Worm (Caenorhabditis elegans): ENCODE measurements around the gene urm-1.
A peak's percentile ranks its signal among the peaks of the same experiment; 100 is the strongest.

Gene urm-1

DNA sequence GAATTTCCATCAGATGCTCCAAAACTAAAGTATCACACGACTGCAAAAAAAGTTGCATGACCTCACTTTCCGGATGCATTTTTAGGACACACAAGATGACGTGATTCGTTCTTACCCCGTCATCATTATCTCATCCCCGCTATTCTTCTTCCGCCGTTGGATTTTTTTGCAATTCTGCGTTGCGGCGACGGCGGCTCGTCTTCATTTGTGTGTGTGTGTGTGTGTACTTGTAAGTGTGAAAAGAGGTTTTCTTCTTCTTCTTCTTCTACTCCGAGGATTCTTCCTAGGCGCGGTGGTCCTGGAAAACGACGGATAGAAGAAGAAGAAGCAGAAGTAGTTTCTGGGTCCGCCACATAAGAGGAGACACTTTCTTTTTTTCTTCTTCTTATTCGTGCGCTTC is 10.5 kb downstream of the urm-1 start:
- TF ChIP-seq lin-39 (tag; optimal IDR thresholded peaks at IDR 0.05) (no peak), nhr-11 (tag; optimal IDR thresholded peaks at IDR 0.05) (no peak), efl-1 (optimal IDR thresholded peaks at IDR 0.05) (no peak), efl-1 (GFP tag; optimal IDR thresholded peaks at IDR 0.05 in 1 of 2) (peak in 1 of 2 experiments; percentile 84), ceh-90 (tag; optimal IDR thresholded peaks at IDR 0.05) (no peak), fkh-10 (GFP tag; optimal IDR thresholded peaks at IDR 0.05) (peak; percentile 41), lin-14 (GFP tag; optimal IDR thresholded peaks at IDR 0.05) (peak; percentile 62), unc-86 (tag; optimal IDR thresholded peaks at IDR 0.05) (peak; percentile 18), irx-1 (tag; optimal IDR thresholded peaks at IDR 0.05) (no peak)

DNA sequence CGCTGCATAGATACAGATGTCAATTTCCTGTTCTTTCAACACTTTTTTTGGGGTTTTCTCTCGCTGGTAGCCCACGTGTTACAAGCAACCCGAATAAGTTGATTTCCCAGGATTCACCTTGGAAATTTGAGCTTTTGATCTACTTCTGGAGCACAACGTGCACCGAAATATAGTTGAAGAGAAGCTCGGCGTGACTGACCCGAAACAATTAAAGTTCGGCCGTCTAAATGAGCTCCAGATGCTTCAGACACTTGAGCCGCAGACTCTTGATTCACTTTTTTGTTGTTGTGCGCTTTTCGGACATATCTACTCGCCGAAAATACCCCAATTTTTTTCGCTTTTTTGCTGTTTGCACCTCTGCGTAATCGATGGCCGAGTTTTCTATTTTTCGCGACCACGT is 13.6 kb downstream of the urm-1 start:
- TF ChIP-seq dsc-1 (tag; optimal IDR thresholded peaks at IDR 0.05) (peak; percentile 80), nhr-71 (tag; optimal IDR thresholded peaks at IDR 0.05) (no peak), nhr-85 (tag) (peak; percentile 38), unc-86 (tag; optimal IDR thresholded peaks at IDR 0.05) (no peak), fkh-4 (tag; optimal IDR thresholded peaks at IDR 0.05; ENCODE audit: borderline replicate concordance) (peak; percentile 62)

DNA sequence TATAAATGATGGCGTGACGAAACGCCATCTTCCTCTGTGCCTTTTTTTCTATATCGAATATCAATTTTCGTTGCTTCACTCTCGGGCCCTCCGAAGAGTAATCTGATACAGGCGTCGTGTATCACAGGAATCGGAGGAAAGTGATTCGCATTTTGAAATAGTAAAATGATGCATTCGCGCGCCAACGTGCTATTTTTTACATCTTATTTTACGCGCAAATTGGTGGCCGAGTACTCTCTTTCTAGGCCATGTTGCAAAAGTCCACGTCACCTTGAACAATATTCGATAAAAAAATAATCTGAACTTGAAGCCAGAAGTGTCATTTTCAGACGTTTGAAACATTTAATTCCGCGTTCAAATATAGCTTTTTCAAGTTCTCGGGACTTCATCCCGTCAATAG is 14.3 kb downstream of the urm-1 start:
- TF ChIP-seq sup-37 (GFP tag; optimal IDR thresholded peaks at IDR 0.05) (no peak), hlh-4 (tag; optimal IDR thresholded peaks at IDR 0.05) (no peak), nhr-12 (tag; optimal IDR thresholded peaks at IDR 0.05) (no peak), efl-1 (optimal IDR thresholded peaks at IDR 0.05) (no peak), efl-1 (GFP tag; optimal IDR thresholded peaks at IDR 0.05 in 1 of 2) (peak in 1 of 2 experiments; percentile 73)

- TF ChIP-seq ces-1 (GFP tag; optimal IDR thresholded peaks at IDR 0.05) (no peak), fkh-4 (tag; optimal IDR thresholded peaks at IDR 0.05; ENCODE audit: borderline replicate concordance) (no peak), mab-9 (GFP tag; IDR thresholded peaks at IDR 0.05) (no peak), pax-3 (tag; optimal IDR thresholded peaks at IDR 0.05) (no peak), sox-4 (tag; optimal IDR thresholded peaks at IDR 0.05) (no peak), ets-5 (GFP tag; IDR thresholded peaks at IDR 0.05) (no peak), unc-86 (tag; optimal IDR thresholded peaks at IDR 0.05) (no peak), tlp-1 (tag; optimal IDR thresholded peaks at IDR 0.05) (no peak), grh-1 (GFP tag; IDR thresholded peaks at IDR 0.05) (no peak), pag-3 (tag; optimal IDR thresholded peaks at IDR 0.05; ENCODE audit: borderline replicate concordance, insufficient read depth) (no peak), nhr-90 (tag; optimal IDR thresholded peaks at IDR 0.05; ENCODE audit: poor library complexity) (no peak), swsn-7 (tag; optimal IDR thresholded peaks at IDR 0.05) (no peak), nhr-20 (tag; optimal IDR thresholded peaks at IDR 0.05) (peak; percentile 1), lin-14 (GFP tag; optimal IDR thresholded peaks at IDR 0.05) (peak; percentile 73), fos-1 (tag; optimal IDR thresholded peaks at IDR 0.05) (no peak), rnt-1 (tag; optimal IDR thresholded peaks at IDR 0.05) (peak; percentile 34), alr-1 (tag; optimal IDR thresholded peaks at IDR 0.05; ENCODE audit: borderline replicate concordance) (no peak), egl-13 (tag; optimal IDR thresholded peaks at IDR 0.05) (no peak), ceh-82 (tag; optimal IDR thresholded peaks at IDR 0.05) (no peak), xbp-1 (tag; optimal IDR thresholded peaks at IDR 0.05) (no peak), ceh-63 (GFP tag; optimal IDR thresholded peaks at IDR 0.05) (no peak), snu-23 (GFP tag; optimal IDR thresholded peaks at IDR 0.05) (peak; percentile 18), nhr-71 (tag; optimal IDR thresholded peaks at IDR 0.05) (peak; percentile 28), hlh-17 (GFP tag; optimal IDR thresholded peaks at IDR 0.05; ENCODE audit: borderline replicate concordance) (no peak), jun-1 (tag; optimal IDR thresholded peaks at IDR 0.05) (no peak), dpl-1 (GFP tag; optimal IDR thresholded peaks at IDR 0.05) (no peak)
Measured at ce11 chrIII:10520523-10520922, 15.2 kb downstream of the urm-1 start, which contains the start of gene unc-49. Gene unc-49 (plus strand): TSS chrIII:10520762.
